Worm (Caenorhabditis elegans) whole organism, L1 larva: ENCODE measurements around the gene dsl-7.

Source experiments
- elt-2 ChIP-seq: sonication (generic microtip); optimal IDR thresholded peaks from 2 replicates; lab custom pipeline; 2016; ENCODE audit warnings: missing genetic modification characterization, mild to moderate bottlenecking, inconsistent platforms, missing compliant biosample characterization, missing genetic modification reagents
- lin-13 ChIP-seq: fragments of 150-350 bp; optimal IDR thresholded peaks from 2 replicates; lab custom pipeline; 2014; ENCODE audit warnings: missing biosample characterization, missing genetic modification reagents, missing genetic modification characterization
- ztf-4 ChIP-seq: fragments of 150-350 bp; optimal IDR thresholded peaks from 2 replicates; lab custom pipeline; 2014; ENCODE audit warnings: missing biosample characterization, missing genetic modification characterization

DNA sequence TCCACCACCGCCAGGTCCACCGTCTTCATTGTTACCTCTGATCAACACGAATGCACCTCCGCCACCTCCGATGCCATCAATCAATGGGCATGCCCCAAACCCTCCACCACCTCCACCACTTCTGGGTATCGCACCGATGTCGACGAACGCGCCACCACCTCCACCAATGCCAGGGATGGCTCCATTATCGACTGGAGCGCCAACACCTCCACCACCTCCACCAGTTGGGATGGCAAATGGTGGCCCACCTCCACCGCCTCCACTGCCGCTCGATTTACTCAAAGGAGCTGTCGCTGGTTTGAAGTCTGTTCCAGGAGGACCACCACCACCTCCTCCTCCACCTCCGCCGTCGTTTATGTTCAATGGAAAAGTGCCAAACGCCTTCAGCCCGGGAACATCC lies 11.4 kb downstream of the dsl-7 start:
- TF ChIP-seq elt-2 (tag; lab: Kevin White, UChicago) = no peak
- no peak for TF ChIP-seq lin-13 (GFP tag; lab: Kevin White, UChicago)
- no peak for TF ChIP-seq ztf-4 (tag; lab: Kevin White, UChicago)
